Worm (Caenorhabditis elegans) whole organism, L4/young adult: ENCODE results near the gene F48E8.4.

Experiments used
- dao-5 ChIP-seq: sonication (generic microtip); optimal IDR thresholded peaks from 2 replicates; lab custom pipeline; 2016; ENCODE audit warnings: missing genotype, missing genetic modification characterization, moderate library complexity, missing compliant biosample characterization
- him-1 ChIP-seq: sonication (generic microtip); optimal IDR thresholded peaks from 2 replicates; lab custom pipeline; 2016; ENCODE audit warnings: missing genotype, missing genetic modification reagents, missing genetic modification characterization, missing compliant biosample characterization

DNA sequence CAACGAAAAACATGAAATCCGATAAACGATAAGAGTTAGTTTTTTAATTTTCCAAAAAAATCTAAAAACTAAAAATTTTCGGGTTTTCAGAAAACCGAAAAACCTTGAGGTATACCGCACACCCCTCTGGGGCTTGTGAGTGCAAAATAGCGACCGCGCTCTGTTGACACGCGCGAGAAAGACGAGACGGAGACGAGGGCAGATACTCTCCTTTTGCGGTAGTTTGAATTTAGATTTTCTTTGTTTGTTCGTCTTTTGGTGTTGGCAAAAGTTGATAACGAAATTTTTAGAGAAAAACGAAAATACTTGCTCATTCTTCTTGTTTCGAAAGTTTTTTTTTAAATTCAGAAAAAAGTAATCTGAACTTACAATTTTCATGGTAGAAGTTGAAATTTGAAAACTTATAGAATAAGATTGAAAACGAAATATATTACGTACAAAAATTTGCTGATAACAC is 47.7 kb upstream of the F48E8.4 start, which contains the start of the genes W03A5.2 and Y32H12A.8:
- TF ChIP-seq dao-5 (no peak), him-1 (tag; lab: Kevin White, UChicago) (no peak)
